Worm (Caenorhabditis elegans) whole organism, midembryonic: ENCODE data around the gene Y2H9A.6.

Experiments
- T22C8.4 ChIP-seq: fragments of 200-800 bp; sonication (Bioruptor generic); IDR thresholded peaks from 2 replicates; pipeline ENCODE4 v1.3.6; 2022; ENCODE audit warnings: missing genetic modification characterization, missing compliant biosample characterization
- cog-1 ChIP-seq: sonication (generic microtip); optimal IDR thresholded peaks from 2 replicates; lab custom pipeline; 2016; ENCODE audit warnings: missing genetic modification characterization, missing compliant biosample characterization
- flt-1 ChIP-seq: fragments of 200-800 bp; sonication (Bioruptor generic); IDR thresholded peaks from 2 replicates; pipeline ENCODE4 v1.3.6; 2022; ENCODE audit warnings: missing genetic modification characterization, missing compliant biosample characterization
- klf-2 ChIP-seq: fragments of 200-800 bp; sonication (Bioruptor generic); conservative IDR thresholded peaks from 2 replicates; pipeline ENCODE4 v1.3.6; 2022; ENCODE audit warnings: missing genetic modification reagents, missing genetic modification characterization, missing compliant biosample characterization
- med-1 ChIP-seq: sonication (generic microtip); optimal IDR thresholded peaks from 2 replicates; lab custom pipeline; 2017; ENCODE audit warnings: missing genetic modification characterization, mild to moderate bottlenecking, missing compliant biosample characterization, antibody characterized with exemption, missing genetic modification reagents; ENCODE audit not compliant: insufficient read depth
- ref-1 ChIP-seq: fragments of 200-800 bp; sonication (Bioruptor generic); conservative IDR thresholded peaks from 2 replicates; pipeline ENCODE4 v1.3.6; 2022; ENCODE audit warnings: missing genetic modification reagents, missing genetic modification characterization, missing compliant biosample characterization
- tab-1 ChIP-seq: fragments of 200-800 bp; sonication (Bioruptor generic); IDR thresholded peaks from 2 replicates; pipeline ENCODE4 v1.3.6; 2022; ENCODE audit warnings: missing genetic modification characterization, missing compliant biosample characterization
- ztf-23 ChIP-seq: fragments of 200-800 bp; sonication (Bioruptor generic); IDR thresholded peaks from 2 replicates; pipeline ENCODE4 v1.3.6; 2022; ENCODE audit warnings: missing genetic modification reagents, missing genetic modification characterization, missing compliant biosample characterization
- ztf-29 ChIP-seq: fragments of 200-800 bp; sonication (Bioruptor generic); IDR thresholded peaks from 2 replicates; pipeline ENCODE4 v1.3.6; 2022; ENCODE audit warnings: missing genetic modification reagents, missing genetic modification characterization, missing compliant biosample characterization

DNA sequence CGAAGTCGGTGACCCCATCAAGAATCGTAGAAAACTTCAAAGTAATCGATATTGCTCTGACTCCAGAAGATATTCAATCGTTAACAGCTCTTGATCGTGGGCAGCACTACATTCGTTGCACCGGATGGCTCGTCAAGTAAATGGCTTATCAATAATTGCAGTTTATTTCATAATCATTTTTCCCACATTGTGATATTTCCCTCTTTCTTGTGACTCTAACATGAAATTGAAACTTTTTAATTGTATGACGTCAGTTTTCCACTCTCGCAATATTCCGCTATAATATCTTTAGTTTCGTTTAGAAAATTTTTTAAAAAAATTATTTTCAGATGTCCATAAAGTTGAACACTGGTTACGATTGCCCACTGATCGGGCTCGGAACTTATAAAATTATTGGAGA lies 35.7 kb upstream of the Y2H9A.6 start, which contains the start of gene F53F1.3:
- TF ChIP-seq flt-1 (no peak), ref-1 (GFP tag; lab: Robert Waterston, UW) (no peak), T22C8.4 (GFP tag; lab: Robert Waterston, UW) (no peak), cog-1 (no peak), tab-1 (GFP tag; lab: Robert Waterston, UW) (no peak), klf-2 (GFP tag; lab: Robert Waterston, UW) (no peak), med-1 (GFP tag; lab: Kevin White, UChicago) (no peak), ztf-23 (GFP tag; lab: Robert Waterston, UW) (no peak), ztf-29 (GFP tag; lab: Robert Waterston, UW) (no peak)
